Fruit fly (Drosophila melanogaster): ENCODE data around the gene to.

dm6 chr3R:25219018-25219417 is 21.0 kb upstream of the to start, which contains the start of gene CG31103:
- TF ChIP-seq gl (tag; optimal IDR thresholded peaks at IDR 0.05) (no peak), CG10348 (GFP tag; IDR thresholded peaks at IDR 0.05) (no peak), Ets98B (GFP tag; IDR thresholded peaks at IDR 0.05) (no peak), CG12605 (GFP tag; IDR thresholded peaks at IDR 0.05) (no peak), CG14655 (GFP tag; optimal IDR thresholded peaks at IDR 0.05) (no peak), fd96Ca (GFP tag; IDR thresholded peaks at IDR 0.05) (no peak), Pif1B (GFP tag; optimal IDR thresholded peaks at IDR 0.05) (no peak), CG4496 (GFP tag; IDR thresholded peaks at IDR 0.05) (no peak), CG8159 (tag; optimal IDR thresholded peaks at IDR 0.05) (no peak), CG15710 (tag; optimal IDR thresholded peaks at IDR 0.05) (no peak), EcR (GFP tag; optimal IDR thresholded peaks at IDR 0.05) (no peak), CG9948 (tag; optimal IDR thresholded peaks at IDR 0.05) (no peak)
